Worm (Caenorhabditis elegans): Measurements from ENCODE around the gene ZC250.4.

DNA sequence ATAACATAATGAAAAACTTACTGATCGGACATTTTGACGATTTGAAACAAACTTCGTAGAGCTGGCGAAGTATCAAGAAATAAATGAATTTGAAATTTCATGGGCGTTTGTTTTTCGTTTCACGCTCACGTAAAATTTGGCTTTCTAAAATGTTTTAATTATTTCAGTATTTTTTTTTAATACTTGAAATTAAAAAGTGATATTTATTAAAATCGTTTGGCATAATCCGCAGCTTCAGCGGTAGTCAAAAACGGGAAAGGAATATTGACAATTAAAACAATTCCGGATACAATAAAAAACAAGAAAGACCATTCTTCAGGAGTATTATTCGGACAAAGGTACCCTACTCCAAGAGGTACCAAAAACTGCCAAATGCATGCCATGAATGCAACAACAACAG lies 30.2 kb downstream of the ZC250.4 start, which contains the start of gene fbxa-183:
- no peak for TF ChIP-seq dao-5 (tag; optimal IDR thresholded peaks at IDR 0.05)
- no peak for TF ChIP-seq him-1 (tag; optimal IDR thresholded peaks at IDR 0.05)
- TF ChIP-seq W03F9.2 (tag; optimal IDR thresholded peaks at IDR 0.05) = no peak
